Worm (Caenorhabditis elegans): Measurements from ENCODE around the gene fbxb-118.
"Not testable (repeated sequence)": the region's sequence is repeated elsewhere in the genome, so short reads cannot be mapped to it uniquely, and the experiment has no call there.

fbxb-118 gene

DNA sequence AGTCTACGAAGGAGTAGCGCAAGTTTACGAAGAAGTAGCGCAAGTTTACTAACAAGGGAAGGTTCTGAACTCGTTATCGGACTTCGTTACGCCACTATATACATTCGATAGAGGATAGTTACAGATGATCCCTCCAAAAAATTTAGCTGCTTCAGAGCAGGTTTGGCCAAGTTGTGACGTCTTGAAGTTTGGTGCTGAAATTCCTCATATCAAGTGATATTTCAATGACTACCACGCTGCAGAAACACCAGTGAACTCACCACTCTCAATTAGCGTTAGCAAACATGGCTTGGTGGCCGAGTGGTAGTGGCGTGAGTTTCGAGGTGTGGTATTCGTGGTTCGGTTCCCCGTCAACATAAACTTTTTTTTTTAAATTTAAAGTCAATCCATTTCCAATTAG lies 12.7 kb downstream of the fbxb-118 start:
- TF ChIP-seq lin-26 (GFP tag; IDR thresholded peaks at IDR 0.05) (peak; percentile 23; the same call in 1 of the 2 replicates), B0261.1 (tag; optimal IDR thresholded peaks at IDR 0.05) (peak; percentile 50), tbp1 (GFP tag; optimal IDR thresholded peaks at IDR 0.05) (peak; percentile 75), rpc-1 (tag; optimal IDR thresholded peaks at IDR 0.05) (peak; percentile 55)
- not testable (repeated sequence) for TF ChIP-seq rpc-1 (optimal IDR thresholded peaks at IDR 0.05)

DNA sequence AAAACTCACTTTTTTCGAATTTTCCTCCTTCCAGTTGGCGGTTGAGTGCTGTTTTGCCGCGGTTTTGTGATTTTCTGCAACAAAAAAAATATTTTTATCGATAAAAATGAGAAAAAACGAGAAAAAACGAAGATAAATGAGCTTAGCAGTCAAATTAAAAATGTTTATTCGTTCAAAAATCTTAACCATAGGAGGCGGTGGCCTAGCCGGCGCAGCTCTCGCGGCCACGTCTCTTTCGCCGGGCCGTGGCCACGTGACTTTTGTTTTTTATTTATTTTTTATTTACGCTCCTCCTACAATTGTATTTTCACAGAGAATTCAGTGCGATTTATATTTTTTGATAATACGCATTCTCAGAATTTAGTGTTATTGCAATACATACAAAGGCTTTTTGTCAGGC lies 14.2 kb downstream of the fbxb-118 start:
- TF ChIP-seq Y67H2A.10 (GFP tag; conservative IDR thresholded peaks at IDR 0.05) (peak; percentile 78), lin-40 (tag; optimal IDR thresholded peaks at IDR 0.05) (peak; percentile 18), nfyb-1 (GFP tag; IDR thresholded peaks at IDR 0.05) (peak; percentile 83), let-607 (tag; optimal IDR thresholded peaks at IDR 0.05) (peak in 1 of 2 experiments; percentile 55), aptf-2 (GFP tag; conservative IDR thresholded peaks at IDR 0.05) (0 out of 2 replicates have a peak, but pooled peaks have one; percentile 24), F33H1.4 (GFP tag; IDR thresholded peaks at IDR 0.05) (peak; percentile 55; the same call in 1 of the 2 replicates), let-526 (GFP tag; IDR thresholded peaks at IDR 0.05) (0 out of 2 replicates have a peak, but pooled peaks have one; percentile 50), Y53G8AR.9 (GFP tag; conservative IDR thresholded peaks at IDR 0.05) (peak; percentile 47; the same call in 1 of the 2 replicates), pbrm-1 (GFP tag; IDR thresholded peaks at IDR 0.05) (peak; percentile 60; the same call in 1 of the 2 replicates), lin-54 (GFP tag; optimal IDR thresholded peaks at IDR 0.05) (peak; percentile 34), K11D2.4 (GFP tag; IDR thresholded peaks at IDR 0.05) (peak; percentile 85), hmg-1.2 (GFP tag; IDR thresholded peaks at IDR 0.05) (peak; percentile 97), nhr-80 (tag; optimal IDR thresholded peaks at IDR 0.05) (peak; percentile 7), ceh-91 (GFP tag; IDR thresholded peaks at IDR 0.05) (0 out of 2 replicates have a peak, but pooled peaks have one; percentile 33), attf-5 (GFP tag; optimal IDR thresholded peaks at IDR 0.05) (peak; percentile 32), egrh-3 (GFP tag; IDR thresholded peaks at IDR 0.05) (peak; percentile 54; the same call in 1 of the 2 replicates), dox-1 (GFP tag; IDR thresholded peaks at IDR 0.05) (peak; percentile 91), C06A6.2 (GFP tag; conservative IDR thresholded peaks at IDR 0.05) (0 out of 2 replicates have a peak, but pooled peaks have one; percentile 18), bed-2 (GFP tag; IDR thresholded peaks at IDR 0.05) (peak; percentile 74), rcor-1 (GFP tag; IDR thresholded peaks at IDR 0.05) (peak; percentile 44), attf-3 (GFP tag; conservative IDR thresholded peaks at IDR 0.05) (peak; percentile 45; the same call in 1 of the 2 replicates), cebp-1 (GFP tag; IDR thresholded peaks at IDR 0.05) (peak; percentile 69), cebp-1 (tag; optimal IDR thresholded peaks at IDR 0.05) (peak; percentile 20), ztf-28 (GFP tag; IDR thresholded peaks at IDR 0.05) (0 out of 2 replicates have a peak, but pooled peaks have one; percentile 37), mcd-1 (GFP tag; IDR thresholded peaks at IDR 0.05) (peak; percentile 85), lir-1 (GFP tag; conservative IDR thresholded peaks at IDR 0.05) (peak; percentile 55; the same call in 1 of the 2 replicates), ceh-100 (GFP tag; IDR thresholded peaks at IDR 0.05) (0 out of 2 replicates have a peak, but pooled peaks have one; percentile 40), ztf-26 (tag; optimal IDR thresholded peaks at IDR 0.05) (peak; percentile 5)

DNA sequence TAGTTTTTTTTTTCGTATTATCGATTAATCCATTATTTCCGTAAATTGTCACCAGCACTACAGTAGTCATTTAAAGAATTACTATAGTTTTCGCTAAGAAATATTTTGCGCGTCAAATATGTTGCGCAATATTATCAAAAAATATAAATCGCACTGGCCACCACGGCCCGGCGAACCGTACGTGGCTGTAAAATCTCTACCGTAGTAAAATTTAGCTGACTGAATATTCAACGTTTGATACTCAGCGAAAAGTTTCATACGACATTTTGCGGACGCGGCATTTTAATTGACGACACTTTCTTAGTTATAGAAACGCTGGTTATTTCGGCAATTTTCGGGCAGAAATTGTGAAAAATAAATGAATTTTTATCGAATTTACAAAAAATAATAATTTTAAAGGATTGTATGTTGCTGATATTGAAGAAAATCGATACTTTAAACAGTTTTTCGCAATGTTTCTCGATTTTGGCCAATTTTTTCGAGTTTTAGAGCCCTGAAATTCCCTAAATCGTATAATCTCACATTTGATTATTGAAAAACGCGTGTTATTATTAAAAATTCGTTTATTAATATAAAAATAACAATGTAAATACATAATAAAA lies 16.0 kb downstream of the fbxb-118 start:
- TF ChIP-seq hmg-1.2 (GFP tag; IDR thresholded peaks at IDR 0.05) (peak; percentile 100), cebp-1 (GFP tag; IDR thresholded peaks at IDR 0.05) (peak; percentile 94), cebp-1 (tag; optimal IDR thresholded peaks at IDR 0.05) (peak; percentile 72), ekl-4 (GFP tag; IDR thresholded peaks at IDR 0.05) (peak; percentile 98), attf-3 (GFP tag; conservative IDR thresholded peaks at IDR 0.05) (peak; percentile 89), attf-5 (GFP tag; optimal IDR thresholded peaks at IDR 0.05) (peak; percentile 66), ZK185.1 (tag; optimal IDR thresholded peaks at IDR 0.05; ENCODE audit: poor library complexity, severe bottlenecking) (peak; percentile 56), ztf-6 (GFP tag; IDR thresholded peaks at IDR 0.05) (peak; percentile 98), madf-3 (GFP tag; IDR thresholded peaks at IDR 0.05) (peak; percentile 98), dox-1 (GFP tag; IDR thresholded peaks at IDR 0.05) (peak; percentile 99), egl-18 (GFP tag; IDR thresholded peaks at IDR 0.05) (peak; percentile 98), K11D2.4 (GFP tag; IDR thresholded peaks at IDR 0.05) (peak; percentile 99), ceh-100 (GFP tag; IDR thresholded peaks at IDR 0.05) (peak; percentile 91), Y56A3A.18 (GFP tag; IDR thresholded peaks at IDR 0.05) (peak; percentile 98), let-607 (tag; optimal IDR thresholded peaks at IDR 0.05) (peak; percentile 57 to 89), hsf-1 (GFP tag; IDR thresholded peaks at IDR 0.05) (peak; percentile 90), F33H1.4 (GFP tag; IDR thresholded peaks at IDR 0.05) (peak; percentile 95), hmg-20 (GFP tag; IDR thresholded peaks at IDR 0.05) (peak; percentile 94), lin-26 (GFP tag; IDR thresholded peaks at IDR 0.05) (peak; percentile 89), mcd-1 (GFP tag; IDR thresholded peaks at IDR 0.05) (peak; percentile 99), nhr-120 (GFP tag; IDR thresholded peaks at IDR 0.05) (peak; percentile 99), B0019.2 (GFP tag; conservative IDR thresholded peaks at IDR 0.05) (peak; percentile 94), Y67H2A.10 (GFP tag; conservative IDR thresholded peaks at IDR 0.05) (peak; percentile 92)

Data from whole organism, young adult.